Fruit fly (Drosophila melanogaster) whole organism, embryonic: Measurements from ENCODE around the gene UBL3.

Experiments used
- ATbp ChIP-seq: fragments of 200-800 bp; sonication (Bioruptor generic); optimal IDR thresholded peaks from 2 replicates; lab custom pipeline; 2017; ENCODE audit warnings: missing biosample characterization, mild to moderate bottlenecking, missing genetic modification characterization, missing genetic modification reagents
- Asciz ChIP-seq: fragments of 200-800 bp; sonication (Bioruptor generic); optimal IDR thresholded peaks from 2 replicates; lab custom pipeline; 2017; ENCODE audit warnings: missing biosample characterization, mild to moderate bottlenecking, missing genetic modification characterization, missing genetic modification reagents
- CG10979 ChIP-seq: fragments of 200-800 bp; sonication (Bioruptor generic); optimal IDR thresholded peaks from 2 replicates; lab custom pipeline; 2018; ENCODE audit warnings: missing biosample characterization, mild to moderate bottlenecking, missing genetic modification characterization, moderate library complexity
- CG12104 ChIP-seq: fragments of 200-800 bp; sonication (Bioruptor generic); optimal IDR thresholded peaks from 3 replicates; lab custom pipeline; 2016; ENCODE audit warnings: missing biosample characterization, missing genetic modification characterization
- CG12391 ChIP-seq: fragments of 200-800 bp; sonication (Bioruptor generic); optimal IDR thresholded peaks from 3 replicates; lab custom pipeline; 2018; ENCODE audit warnings: missing biosample characterization, mild to moderate bottlenecking, missing genetic modification characterization, moderate library complexity
- CG14667 ChIP-seq: fragments of 200-800 bp; sonication (Bioruptor generic); IDR thresholded peaks from 2 replicates; pipeline ENCODE4 v1.3.6; 2022; ENCODE audit warnings: missing biosample characterization, missing genetic modification characterization
- CG14860 ChIP-seq: fragments of 200-800 bp; sonication (Bioruptor generic); IDR thresholded peaks from 3 replicates; pipeline ENCODE4 v1.3.6; 2022; ENCODE audit warnings: missing biosample characterization, missing genetic modification characterization; ENCODE audit not compliant: partially characterized antibody
- CG1603 ChIP-seq: fragments of 200-800 bp; sonication (Bioruptor generic); optimal IDR thresholded peaks from 2 replicates; lab custom pipeline; 2019; ENCODE audit warnings: missing biosample characterization, mild to moderate bottlenecking, missing genetic modification characterization, moderate library complexity
- CG1832 ChIP-seq: fragments of 200-800 bp; sonication (Bioruptor generic); optimal IDR thresholded peaks from 2 replicates; lab custom pipeline; 2017; ENCODE audit warnings: missing biosample characterization, mild to moderate bottlenecking, missing genetic modification characterization, inconsistent platforms
- CG2199 ChIP-seq: fragments of 200-800 bp; sonication (Bioruptor generic); IDR thresholded peaks from 3 replicates; pipeline ENCODE4 v1.3.6; 2022; ENCODE audit warnings: missing biosample characterization, missing genetic modification characterization
- CG30020 ChIP-seq: fragments of 200-800 bp; optimal IDR thresholded peaks from 2 replicates; lab custom pipeline; 2019; ENCODE audit warnings: missing biosample characterization, mild to moderate bottlenecking, missing genetic modification characterization, moderate library complexity
- CG31224 ChIP-seq: fragments of 200-800 bp; sonication (Bioruptor generic); IDR thresholded peaks from 2 replicates; pipeline ENCODE4 v1.3.6; 2022; ENCODE audit warnings: missing biosample characterization, missing genetic modification characterization
- CG4360 ChIP-seq: fragments of 200-800 bp; sonication (Bioruptor generic); IDR thresholded peaks from 2 replicates; pipeline ENCODE4 v1.3.6; 2022; ENCODE audit warnings: missing biosample characterization, missing genetic modification characterization
- CG43689 ChIP-seq: fragments of 200-800 bp; sonication (Bioruptor generic); IDR thresholded peaks from 2 replicates; pipeline ENCODE4 v1.3.6; 2022; ENCODE audit warnings: missing biosample characterization, missing genetic modification characterization
- CG6689 ChIP-seq: fragments of 200-800 bp; sonication (Bioruptor generic); IDR thresholded peaks from 2 replicates; pipeline ENCODE4 v1.3.6; 2022; ENCODE audit warnings: missing biosample characterization, missing genetic modification characterization
- CG6765 ChIP-seq: fragments of 200-800 bp; sonication (Bioruptor generic); optimal IDR thresholded peaks from 3 replicates; lab custom pipeline; 2017; ENCODE audit warnings: missing biosample characterization, mild to moderate bottlenecking, missing genetic modification characterization
- CG7357 ChIP-seq: fragments of 200-800 bp; sonication (Bioruptor generic); IDR thresholded peaks from 3 replicates; pipeline ENCODE4 v1.3.6; 2022; ENCODE audit warnings: missing biosample characterization, missing genetic modification characterization
- CG8359 ChIP-seq: fragments of 200-800 bp; sonication (Bioruptor generic); optimal IDR thresholded peaks from 2 replicates; lab custom pipeline; 2017; ENCODE audit warnings: missing biosample characterization, mild to moderate bottlenecking, missing genetic modification characterization, borderline replicate concordance
- D19B ChIP-seq: fragments of 200-800 bp; sonication (Bioruptor generic); optimal IDR thresholded peaks from 2 replicates; lab custom pipeline; 2017; ENCODE audit warnings: missing biosample characterization, mild to moderate bottlenecking, missing genetic modification characterization
- Dp ChIP-seq: fragments of 200-800 bp; sonication (Bioruptor generic); optimal IDR thresholded peaks from 2 replicates; lab custom pipeline; 2018; ENCODE audit warnings: missing biosample characterization, mild to moderate bottlenecking, missing genetic modification characterization, moderate library complexity
- Dref ChIP-seq: fragments of 200-800 bp; sonication (Bioruptor generic); IDR thresholded peaks from 2 replicates; pipeline ENCODE4 v1.3.6; 2022; ENCODE audit warnings: missing biosample characterization, missing genetic modification characterization
- E2f2 ChIP-seq: fragments of 200-800 bp; sonication (Bioruptor generic); IDR thresholded peaks from 2 replicates; pipeline ENCODE4 v1.3.6; 2022; ENCODE audit warnings: missing biosample characterization, missing genetic modification characterization
- MTF-1 ChIP-seq: fragments of 200-800 bp; sonication (Bioruptor generic); optimal IDR thresholded peaks from 2 replicates; lab custom pipeline; 2018; ENCODE audit warnings: missing biosample characterization, mild to moderate bottlenecking, missing genetic modification characterization, borderline replicate concordance
- Mad ChIP-seq: fragments of 200-800 bp; sonication (Bioruptor generic); optimal IDR thresholded peaks from 2 replicates; lab custom pipeline; 2016; ENCODE audit warnings: missing biosample characterization, missing genetic modification characterization
- Med ChIP-seq: fragments of 200-800 bp; sonication (Bioruptor generic); peaks from one replicate; lab custom pipeline; 2016; ENCODE audit warnings: missing biosample characterization, missing genetic modification characterization, mild to moderate bottlenecking, inconsistent platforms, moderate library complexity
- NC2α ChIP-seq: fragments of 200-800 bp; sonication (Bioruptor generic); optimal IDR thresholded peaks from 2 replicates; lab custom pipeline; 2016; ENCODE audit warnings: missing biosample characterization, missing genetic modification characterization
- NfI ChIP-seq: fragments of 200-800 bp; sonication (Bioruptor generic); optimal IDR thresholded peaks from 3 replicates; lab custom pipeline; 2018; ENCODE audit warnings: missing biosample characterization, mild to moderate bottlenecking, missing genetic modification characterization, moderate library complexity
- Oli ChIP-seq: fragments of 200-800 bp; sonication (Bioruptor generic); optimal IDR thresholded peaks from 2 replicates; lab custom pipeline; 2018; ENCODE audit warnings: missing biosample characterization, mild to moderate bottlenecking, missing genetic modification characterization, moderate library complexity
- Pdp1 ChIP-seq, 2 experiments: fragments of 200-800 bp; sonication (Bioruptor generic); optimal IDR thresholded peaks; 3 replicates each; lab custom pipeline; 2016; ENCODE audit warnings: missing biosample characterization in 2 of 2, missing genetic modification characterization in 2 of 2, mild to moderate bottlenecking in 1 of 2, moderate library complexity in 1 of 2
- Scr ChIP-seq: fragments of 200-800 bp; sonication (Bioruptor generic); IDR thresholded peaks from 2 replicates; pipeline ENCODE4 v1.3.6; 2022; ENCODE audit warnings: missing biosample characterization, missing genetic modification characterization; ENCODE audit not compliant: partially characterized antibody
- Six4 ChIP-seq: fragments of 200-800 bp; sonication (Bioruptor generic); optimal IDR thresholded peaks from 2 replicates; lab custom pipeline; 2016; ENCODE audit warnings: missing biosample characterization, missing genetic modification characterization
- Stat92E ChIP-seq, 3 experiments: fragments of >200 bp in 2 of 3; fragments of 200-800 bp in 1 of 3; sonication (Bioruptor generic) in 1 of 3; optimal IDR thresholded peaks; 2 replicates each; lab custom pipeline; 2017 to 2019; ENCODE audit warnings: missing biosample characterization in 3 of 3, missing genetic modification characterization in 3 of 3, mild to moderate bottlenecking in 1 of 3, moderate library complexity in 1 of 3
- Vsx1 ChIP-seq: fragments of 200-800 bp; sonication (Bioruptor generic); optimal IDR thresholded peaks from 2 replicates; lab custom pipeline; 2017; ENCODE audit warnings: missing biosample characterization, mild to moderate bottlenecking, missing genetic modification characterization, missing genetic modification reagents
- bsh ChIP-seq, 2 experiments: fragments of 200-800 bp; sonication (Bioruptor generic); optimal IDR thresholded peaks; 2 replicates each; lab custom pipeline; 2017 to 2018; ENCODE audit warnings: mild to moderate bottlenecking in 2 of 2, missing biosample characterization in 2 of 2, missing genetic modification characterization in 2 of 2, moderate library complexity in 1 of 2
- dm ChIP-seq: fragments of 200-800 bp; sonication (Bioruptor generic); optimal IDR thresholded peaks from 3 replicates; lab custom pipeline; 2016; ENCODE audit warnings: missing biosample characterization, missing genetic modification characterization
- fd3F ChIP-seq: fragments of 200-800 bp; sonication (Bioruptor generic); optimal IDR thresholded peaks from 2 replicates; lab custom pipeline; 2018; ENCODE audit warnings: missing biosample characterization, mild to moderate bottlenecking, missing genetic modification characterization, moderate library complexity
- fd96Cb ChIP-seq: fragments of 200-800 bp; sonication (Bioruptor generic); optimal IDR thresholded peaks from 2 replicates; lab custom pipeline; 2018; ENCODE audit warnings: missing biosample characterization, mild to moderate bottlenecking, missing genetic modification characterization, moderate library complexity
- gcm ChIP-seq: fragments of 200-800 bp; sonication (Bioruptor generic); optimal IDR thresholded peaks from 2 replicates; lab custom pipeline; 2019; ENCODE audit warnings: missing biosample characterization, mild to moderate bottlenecking, missing genetic modification characterization, moderate library complexity
- ham ChIP-seq: fragments of 200-800 bp; sonication (Bioruptor generic); IDR thresholded peaks from 2 replicates; pipeline ENCODE4 v1.3.6; 2022; ENCODE audit warnings: missing biosample characterization, missing genetic modification characterization
- hth ChIP-seq: fragments of >200 bp; optimal IDR thresholded peaks from 2 replicates; lab custom pipeline; 2017; ENCODE audit warnings: inconsistent platforms
- jumu ChIP-seq: fragments of 200-800 bp; sonication (Bioruptor generic); optimal IDR thresholded peaks from 3 replicates; lab custom pipeline; 2016; ENCODE audit warnings: missing biosample characterization, missing genetic modification characterization
- kay ChIP-seq: fragments of 200-800 bp; sonication (Bioruptor generic); optimal IDR thresholded peaks from 2 replicates; lab custom pipeline; 2016; ENCODE audit warnings: missing biosample characterization, missing genetic modification characterization
- lola ChIP-seq, 3 experiments: fragments of >200 bp in 2 of 3; fragments of 200-800 bp in 1 of 3; sonication (Bioruptor generic) in 1 of 3; optimal IDR thresholded peaks; 2 replicates each; lab custom pipeline; 2017 to 2019; ENCODE audit warnings: missing biosample characterization in 3 of 3, missing genetic modification characterization in 3 of 3, mild to moderate bottlenecking in 1 of 3, moderate library complexity in 1 of 3
- nerfin-1 ChIP-seq: fragments of 200-800 bp; sonication (Bioruptor generic); optimal IDR thresholded peaks from 3 replicates; lab custom pipeline; 2019; ENCODE audit warnings: missing biosample characterization, mild to moderate bottlenecking, missing genetic modification characterization, moderate library complexity
- pzg ChIP-seq: fragments of 200-800 bp; sonication (Bioruptor generic); optimal IDR thresholded peaks from 3 replicates; lab custom pipeline; 2018; ENCODE audit warnings: missing biosample characterization, mild to moderate bottlenecking, missing genetic modification characterization, moderate library complexity
- sisA ChIP-seq: fragments of 200-800 bp; sonication (Bioruptor generic); IDR thresholded peaks from 2 replicates; pipeline ENCODE4 v1.3.6; 2022; ENCODE audit warnings: missing biosample characterization, missing genetic modification characterization
- trem ChIP-seq: fragments of 200-800 bp; optimal IDR thresholded peaks from 3 replicates; lab custom pipeline; 2019; ENCODE audit warnings: missing biosample characterization, mild to moderate bottlenecking, missing genetic modification characterization, moderate library complexity
- wdn ChIP-seq: fragments of 200-800 bp; sonication (Bioruptor generic); IDR thresholded peaks from 2 replicates; pipeline ENCODE4 v1.3.6; 2022; ENCODE audit warnings: missing biosample characterization, missing genetic modification characterization
- yki ChIP-seq: fragments of >200 bp; optimal IDR thresholded peaks from 3 replicates; lab custom pipeline; 2018

The UBL3 gene

DNA sequence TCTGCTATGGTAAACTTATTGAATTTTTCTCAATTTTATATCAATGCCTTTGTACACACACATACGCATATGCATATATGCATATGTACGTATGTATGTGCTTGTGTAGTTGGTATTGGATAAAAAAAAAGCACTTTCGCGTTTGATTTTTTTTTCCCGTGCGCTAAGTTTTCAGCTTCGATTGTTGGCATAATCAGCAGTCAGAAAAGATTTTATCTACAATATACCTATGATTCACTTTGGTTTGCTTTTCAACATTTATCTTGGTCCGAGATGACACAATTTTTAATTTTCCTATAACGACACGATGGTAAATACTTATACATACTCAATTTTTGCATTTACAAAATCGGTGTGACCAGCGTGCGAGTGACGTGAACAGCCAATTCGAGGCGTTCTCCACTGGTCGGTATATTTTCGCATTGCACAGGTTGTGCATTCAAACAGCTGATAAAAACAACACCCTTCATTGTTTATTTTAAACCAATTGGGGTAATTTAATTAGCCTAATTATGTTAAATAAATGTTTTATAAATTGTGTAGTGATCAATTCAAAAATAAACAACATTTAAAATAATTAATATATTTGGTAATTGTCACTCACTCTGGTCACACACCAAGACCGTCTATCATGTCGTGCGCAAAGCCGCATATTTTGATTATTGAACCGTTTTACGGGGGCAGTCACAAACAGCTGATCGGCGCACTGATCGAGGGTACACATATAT lies at the start of gene UBL3, which contains the start of gene CG15914 (continued):
- TF ChIP-seq Mad (no peak), Vsx1 (GFP tag; lab: Kevin White, UChicago) (peak; percentile 12), CG14667 (GFP tag; lab: Robert Waterston, UW) (no peak), trem (tag; lab: Kevin White, UChicago) (peak; percentile 80), CG30020 (peak; percentile 82), gcm (GFP tag; lab: Kevin White, UChicago) (no peak), fd96Cb (tag; lab: Kevin White, UChicago) (no peak), CG4360 (GFP tag; lab: Robert Waterston, UW) (no peak), dm (GFP tag; lab: Kevin White, UChicago) (no peak), fd3F (GFP tag; lab: Kevin White, UChicago) (no peak), NC2α (GFP tag; lab: Kevin White, UChicago) (no peak), yki (no peak), Dref (peak; percentile 32), CG31224 (GFP tag; lab: Robert Waterston, UW) (no peak), hth (lab: Kevin White, UChicago) (no peak), CG1603 (tag; lab: Kevin White, UChicago) (peak; percentile 80), kay (GFP tag; lab: Kevin White, UChicago) (no peak), sisA (GFP tag; lab: Robert Waterston, UW) (no peak), ATbp (GFP tag; lab: Kevin White, UChicago) (no peak), lola (GFP tag; optimal IDR thresholded peaks at IDR 0.05; lab: Kevin White, UChicago) (peak in 1 of 3 experiments; percentile 4), CG12391 (tag; lab: Kevin White, UChicago) (peak; percentile 57), CG8359 (GFP tag; lab: Kevin White, UChicago) (no peak), Dp (peak; percentile 59), Stat92E (GFP tag; optimal IDR thresholded peaks at IDR 0.05; lab: Kevin White, UChicago) (peak in 1 of 3 experiments; percentile 13), E2f2 (GFP tag; lab: Robert Waterston, UW) (peak; percentile 60), Asciz (GFP tag; lab: Kevin White, UChicago) (no peak), CG1832 (GFP tag; lab: Kevin White, UChicago) (no peak), MTF-1 (GFP tag; lab: Kevin White, UChicago) (peak; percentile 67), CG6765 (GFP tag; lab: Kevin White, UChicago) (no peak), bsh (GFP tag; optimal IDR thresholded peaks at IDR 0.05; lab: Kevin White, UChicago) (no peak), Scr (GFP tag; lab: Robert Waterston, UW) (peak; percentile 53; the same call in 1 of the 2 replicates), CG2199 (GFP tag; lab: Robert Waterston, UW) (no peak), Six4 (GFP tag; lab: Kevin White, UChicago) (no peak), Pdp1 (GFP tag; optimal IDR thresholded peaks at IDR 0.05; lab: Kevin White, UChicago) (peak in 1 of 2 experiments; percentile 53), wdn (GFP tag; lab: Robert Waterston, UW) (no peak), Med (GFP tag; lab: Kevin White, UChicago) (peak; percentile 57), CG12104 (no peak), nerfin-1 (tag; lab: Kevin White, UChicago) (peak; percentile 82), Oli (tag; lab: Kevin White, UChicago) (no peak), pzg (peak; percentile 81), ham (GFP tag; lab: Robert Waterston, UW) (no peak), jumu (GFP tag; lab: Kevin White, UChicago) (no peak), CG6689 (GFP tag; lab: Robert Waterston, UW) (no peak), CG14860 (GFP tag; lab: Robert Waterston, UW) (no peak), CG43689 (GFP tag; lab: Robert Waterston, UW) (no peak), CG10979 (tag; lab: Kevin White, UChicago) (no peak), NfI (GFP tag; lab: Kevin White, UChicago) (no peak), D19B (GFP tag; lab: Kevin White, UChicago) (no peak), CG7357 (GFP tag; lab: Robert Waterston, UW) (0 out of 3 replicates have a peak, but pooled peaks have one; percentile 22)
